Worm (Caenorhabditis elegans): ENCODE results near the gene xpc-1.
"Not testable (repeated sequence)": the region's sequence is repeated elsewhere in the genome, so short reads cannot be mapped to it uniquely, and the experiment has no call there.

Gene xpc-1

ce11 chrIV:2051195-2051594, 58.3 kb downstream of the xpc-1 start, which contains the start of gene R05C11.4:
Gene R05C11.4 (plus strand): TSS chrIV:2051495.
- not testable (repeated sequence) for TF ChIP-seq sma-9 (GFP tag; optimal IDR thresholded peaks at IDR 0.05); sma-9 (tag; optimal IDR thresholded peaks at IDR 0.05); nhr-77 (tag; optimal IDR thresholded peaks at IDR 0.05); sem-4 (tag; optimal IDR thresholded peaks at IDR 0.05)

DNA sequence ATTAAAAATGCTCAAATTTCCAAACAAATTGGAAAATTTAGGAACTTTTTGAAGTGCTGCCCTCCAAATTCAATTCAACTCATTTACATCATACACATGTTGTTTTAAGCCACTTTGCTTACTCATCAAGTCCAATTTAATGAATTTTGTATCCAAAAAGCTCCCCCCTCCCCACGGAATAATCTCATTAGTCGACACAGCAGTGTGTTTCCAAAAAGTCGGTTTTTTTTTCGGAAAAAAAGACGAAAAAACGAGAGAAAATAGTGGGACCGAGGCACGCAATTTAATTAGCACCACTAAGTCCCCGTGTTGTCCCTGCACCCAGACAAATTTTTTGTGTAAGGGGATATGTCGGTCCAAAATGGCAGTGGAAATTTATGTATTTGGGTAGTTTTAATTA, 59.4 kb downstream of the xpc-1 start:
- TF ChIP-seq lsy-2 (tag; optimal IDR thresholded peaks at IDR 0.05): peak in 1 of 2 experiments; percentile 17
- TF ChIP-seq unc-55 (GFP tag; optimal IDR thresholded peaks at IDR 0.05): no peak
- TF ChIP-seq zag-1 (tag; optimal IDR thresholded peaks at IDR 0.05): peak; percentile 64
- TF ChIP-seq unc-62 (GFP tag; optimal IDR thresholded peaks at IDR 0.05): no peak
- peak; percentile 19 for TF ChIP-seq sma-9 (GFP tag; optimal IDR thresholded peaks at IDR 0.05)
- no peak for TF ChIP-seq sma-9 (tag; optimal IDR thresholded peaks at IDR 0.05)
- no peak for TF ChIP-seq unc-39 (tag; optimal IDR thresholded peaks at IDR 0.05)
- peak; percentile 14 for TF ChIP-seq lin-13 (GFP tag; optimal IDR thresholded peaks at IDR 0.05)
- TF ChIP-seq C34F6.9 (tag; optimal IDR thresholded peaks at IDR 0.05): peak; percentile 38
- TF ChIP-seq ztf-4 (tag; optimal IDR thresholded peaks at IDR 0.05): no peak

- TF ChIP-seq ztf-4 (tag; optimal IDR thresholded peaks at IDR 0.05) (no peak), sma-3 (GFP tag; optimal IDR thresholded peaks at IDR 0.05) (no peak), nhr-23 (tag; optimal IDR thresholded peaks at IDR 0.05) (no peak), lsy-2 (tag; optimal IDR thresholded peaks at IDR 0.05) (peak in 1 of 2 experiments; percentile 63), nhr-12 (tag; optimal IDR thresholded peaks at IDR 0.05) (no peak), ama-1 (optimal IDR thresholded peaks at IDR 0.05) (no peak), nhr-21 (tag; optimal IDR thresholded peaks at IDR 0.05) (no peak), skn-1 (tag; optimal IDR thresholded peaks at IDR 0.05) (no peak), crh-2 (tag; optimal IDR thresholded peaks at IDR 0.05) (peak; percentile 28), snpc-4 (tag; optimal IDR thresholded peaks at IDR 0.05) (no peak), lin-13 (GFP tag; optimal IDR thresholded peaks at IDR 0.05) (peak; percentile 27), elt-1 (tag; optimal IDR thresholded peaks at IDR 0.05) (no peak), mbf-1 (tag; optimal IDR thresholded peaks at IDR 0.05) (no peak), sma-9 (GFP tag; optimal IDR thresholded peaks at IDR 0.05) (peak; percentile 18), sma-9 (tag; optimal IDR thresholded peaks at IDR 0.05) (no peak), mab-5 (tag; optimal IDR thresholded peaks at IDR 0.05) (peak; percentile 54), nhr-11 (tag; optimal IDR thresholded peaks at IDR 0.05) (no peak), C34F6.9 (tag; optimal IDR thresholded peaks at IDR 0.05) (peak; percentile 60), nhr-10 (tag; optimal IDR thresholded peaks at IDR 0.05) (no peak), F13H6.1 (tag; optimal IDR thresholded peaks at IDR 0.05) (peak; percentile 41), blmp-1 (tag; optimal IDR thresholded peaks at IDR 0.05; ENCODE audit: insufficient read depth) (no peak), nhr-25 (tag; optimal IDR thresholded peaks at IDR 0.05) (no peak), unc-55 (GFP tag; optimal IDR thresholded peaks at IDR 0.05) (no peak), fos-1 (tag; optimal IDR thresholded peaks at IDR 0.05) (no peak), alr-1 (tag; optimal IDR thresholded peaks at IDR 0.05) (no peak), zag-1 (tag; optimal IDR thresholded peaks at IDR 0.05) (no peak), ztf-11 (tag; optimal IDR thresholded peaks at IDR 0.05) (no peak), ztf-1 (GFP tag; conservative IDR thresholded peaks at IDR 0.05) (no peak), nhr-129 (tag; optimal IDR thresholded peaks at IDR 0.05) (peak; percentile 51), sem-4 (tag; optimal IDR thresholded peaks at IDR 0.05) (peak; percentile 21)
Observed at ce11 chrIV:2053591-2053990, 60.7 kb downstream of the xpc-1 start.

DNA sequence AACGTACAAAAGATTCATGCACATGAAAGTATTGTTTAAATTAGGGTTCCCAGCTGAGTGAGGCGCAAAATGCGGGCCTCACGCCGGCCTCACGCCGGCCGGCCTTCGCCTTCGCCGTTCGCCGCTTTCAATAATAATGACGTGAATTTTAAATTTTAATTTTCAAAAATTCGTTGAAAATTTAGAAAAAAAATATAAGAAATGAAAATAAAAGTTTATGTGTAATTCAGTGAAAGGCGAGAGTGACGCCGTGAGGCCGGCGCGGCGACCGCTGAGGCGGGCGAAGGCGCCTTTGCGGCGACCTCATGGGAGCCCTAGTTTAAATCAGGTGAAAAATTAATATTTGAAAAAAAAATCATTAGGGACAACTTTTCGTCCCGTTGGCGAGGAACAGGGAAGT, 64.6 kb downstream of the xpc-1 start:
- TF ChIP-seq lin-11 (tag; optimal IDR thresholded peaks at IDR 0.05): no peak
- TF ChIP-seq nhr-11 (tag; optimal IDR thresholded peaks at IDR 0.05): no peak

All from whole organism, L2 larva.